Worm (Caenorhabditis elegans) whole organism, L2 larva: Measurements from ENCODE around the gene wapl-1.

Experiments used
- aly-2 ChIP-seq: fragments of 150-350 bp; optimal IDR thresholded peaks from 2 replicates; lab custom pipeline; 2014; ENCODE audit warnings: missing biosample characterization, missing genetic modification characterization
- blmp-1 ChIP-seq: sonication (generic microtip); optimal IDR thresholded peaks from 2 replicates; lab custom pipeline; 2017; ENCODE audit warnings: missing genetic modification characterization, mild to moderate bottlenecking, missing compliant biosample characterization, antibody characterized with exemption, moderate library complexity; ENCODE audit not compliant: insufficient read depth
- dmd-4 ChIP-seq: sonication (generic microtip); optimal IDR thresholded peaks from 2 replicates; lab custom pipeline; 2017; ENCODE audit warnings: missing biosample characterization, missing genetic modification characterization
- fos-1 ChIP-seq: fragments of 150-350 bp; optimal IDR thresholded peaks from 2 replicates; lab custom pipeline; 2014; ENCODE audit warnings: missing biosample characterization, missing genetic modification characterization
- mab-5 ChIP-seq: fragments of 150-350 bp; optimal IDR thresholded peaks from 2 replicates; lab custom pipeline; 2014; ENCODE audit warnings: missing biosample characterization, missing genetic modification characterization
- mdl-1 ChIP-seq, 2 experiments: fragments of 150-350 bp in 1 of 2; sonication (generic microtip) in 1 of 2; optimal IDR thresholded peaks; 2 replicates each; lab custom pipeline; 2017; ENCODE audit warnings: missing biosample characterization in 2 of 2, missing genetic modification characterization in 2 of 2
- nhr-10 ChIP-seq: sonication (generic microtip); optimal IDR thresholded peaks from 2 replicates; lab custom pipeline; 2017; ENCODE audit warnings: missing biosample characterization, missing genetic modification characterization
- nhr-11 ChIP-seq: fragments of 150-350 bp; optimal IDR thresholded peaks from 2 replicates; lab custom pipeline; 2014; ENCODE audit warnings: missing biosample characterization, missing genetic modification characterization
- nhr-12 ChIP-seq: fragments of 150-350 bp; optimal IDR thresholded peaks from 2 replicates; lab custom pipeline; 2014; ENCODE audit warnings: missing biosample characterization, missing genetic modification characterization
- skn-1 ChIP-seq: sonication (generic microtip); optimal IDR thresholded peaks from 2 replicates; lab custom pipeline; 2017; ENCODE audit warnings: missing biosample characterization, missing genetic modification characterization
- snpc-4 ChIP-seq: fragments of 150-350 bp; optimal IDR thresholded peaks from 2 replicates; lab custom pipeline; 2014; ENCODE audit warnings: missing biosample characterization, missing genetic modification characterization
- unc-55 ChIP-seq: fragments of 150-350 bp; sonication (generic microtip); optimal IDR thresholded peaks from 3 replicates; lab custom pipeline; 2014; ENCODE audit warnings: missing biosample characterization, missing genetic modification reagents, missing genetic modification characterization

ce11 chrIV:4403870-4404269, 41.7 kb downstream of the wapl-1 start:
- TF ChIP-seq nhr-12 (no peak), skn-1 (tag; lab: Kevin White, UChicago) (no peak), aly-2 (tag; lab: Kevin White, UChicago) (no peak), unc-55 (GFP tag; lab: Kevin White, UChicago) (no peak), fos-1 (tag; lab: Kevin White, UChicago) (no peak), blmp-1 (tag; lab: Kevin White, UChicago) (no peak), mab-5 (tag; lab: Kevin White, UChicago) (no peak), mdl-1 (tag; optimal IDR thresholded peaks at IDR 0.05; lab: Kevin White, UChicago) (no peak), snpc-4 (no peak), dmd-4 (no peak), nhr-11 (tag; lab: Kevin White, UChicago) (no peak), nhr-10 (tag; lab: Kevin White, UChicago) (no peak)
